Fruit fly (Drosophila melanogaster): ENCODE results near the gene CG6443.

The CG6443 gene

DNA sequence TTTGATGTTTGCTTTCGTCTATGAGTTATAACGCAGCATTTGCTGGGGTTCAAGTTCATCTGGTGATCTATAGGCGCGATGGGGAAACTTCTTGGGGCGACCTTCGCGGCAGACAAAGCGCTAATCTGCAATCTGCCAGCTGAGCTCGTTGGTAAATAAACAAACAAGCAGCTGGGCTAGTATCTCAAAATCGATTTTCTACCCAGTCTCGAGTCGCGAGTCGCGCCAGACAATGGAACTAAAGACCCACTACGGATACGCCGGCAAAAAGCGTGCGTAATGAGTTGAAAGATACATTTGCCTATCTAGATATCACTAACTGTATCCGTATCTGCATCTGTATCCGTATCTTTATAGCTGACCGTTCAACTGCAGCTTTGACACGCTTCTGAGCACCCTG, 24.8 kb downstream of the CG6443 start:
- TF ChIP-seq Myc (optimal IDR thresholded peaks at IDR 0.05) (no peak), insv (optimal IDR thresholded peaks at IDR 0.05) (no peak), ttk (optimal IDR thresholded peaks at IDR 0.05) (no peak), h (optimal IDR thresholded peaks at IDR 0.05) (no peak), Sin3A (optimal IDR thresholded peaks at IDR 0.05) (no peak), psq (optimal IDR thresholded peaks at IDR 0.05) (no peak)

DNA sequence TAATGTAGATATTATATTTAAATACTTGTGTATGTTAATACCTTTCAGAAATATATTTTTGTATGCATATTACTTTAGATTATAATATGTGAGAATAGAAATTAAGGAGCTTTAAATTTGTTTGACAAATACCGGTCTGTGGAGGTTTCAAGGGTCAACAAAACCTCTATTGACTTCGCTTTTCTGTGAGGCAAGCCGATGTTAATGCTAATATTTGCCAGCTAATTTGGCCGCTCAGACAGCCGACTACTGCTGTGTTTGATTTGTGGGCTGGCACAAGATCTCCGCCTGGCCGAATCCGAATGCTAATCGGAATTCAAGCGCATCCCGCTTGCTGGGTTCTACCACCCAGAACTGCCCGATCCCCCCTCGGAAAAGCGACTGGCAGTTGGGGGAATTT, 25.8 kb downstream of the CG6443 start:
- TF ChIP-seq Sin3A (optimal IDR thresholded peaks at IDR 0.05): no peak
- no peak for TF ChIP-seq h (optimal IDR thresholded peaks at IDR 0.05)

DNA sequence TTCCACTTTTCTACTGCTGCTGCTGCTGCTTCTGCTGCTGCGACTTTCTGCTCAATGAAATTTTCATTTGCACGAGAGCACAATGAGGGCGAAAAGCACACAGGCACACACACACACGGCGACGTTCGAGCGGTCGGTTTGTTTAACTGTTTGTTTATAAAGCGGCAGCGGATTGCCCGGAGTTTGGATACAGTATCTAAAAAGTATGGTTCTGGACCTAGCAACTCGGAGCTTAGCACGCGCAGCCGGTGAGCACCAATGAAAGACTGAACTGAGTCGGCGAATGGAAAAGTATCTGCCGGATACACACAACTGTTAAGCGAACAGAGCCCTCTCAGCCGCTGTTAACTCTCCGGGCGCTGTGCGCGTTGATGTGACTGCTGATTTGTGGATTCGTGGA, 27.3 kb downstream of the CG6443 start, which contains the start of gene CG17124:
Gene CG17124 (minus strand): TSS at position 277 of the 400 bp plus-strand sequence.
- no peak for TF ChIP-seq insv (optimal IDR thresholded peaks at IDR 0.05)
- no peak for TF ChIP-seq Sin3A (optimal IDR thresholded peaks at IDR 0.05)
- TF ChIP-seq psq (optimal IDR thresholded peaks at IDR 0.05): no peak
- no peak for TF ChIP-seq Myc (optimal IDR thresholded peaks at IDR 0.05)
- no peak for TF ChIP-seq h (optimal IDR thresholded peaks at IDR 0.05)
- TF ChIP-seq ttk (optimal IDR thresholded peaks at IDR 0.05): no peak

DNA sequence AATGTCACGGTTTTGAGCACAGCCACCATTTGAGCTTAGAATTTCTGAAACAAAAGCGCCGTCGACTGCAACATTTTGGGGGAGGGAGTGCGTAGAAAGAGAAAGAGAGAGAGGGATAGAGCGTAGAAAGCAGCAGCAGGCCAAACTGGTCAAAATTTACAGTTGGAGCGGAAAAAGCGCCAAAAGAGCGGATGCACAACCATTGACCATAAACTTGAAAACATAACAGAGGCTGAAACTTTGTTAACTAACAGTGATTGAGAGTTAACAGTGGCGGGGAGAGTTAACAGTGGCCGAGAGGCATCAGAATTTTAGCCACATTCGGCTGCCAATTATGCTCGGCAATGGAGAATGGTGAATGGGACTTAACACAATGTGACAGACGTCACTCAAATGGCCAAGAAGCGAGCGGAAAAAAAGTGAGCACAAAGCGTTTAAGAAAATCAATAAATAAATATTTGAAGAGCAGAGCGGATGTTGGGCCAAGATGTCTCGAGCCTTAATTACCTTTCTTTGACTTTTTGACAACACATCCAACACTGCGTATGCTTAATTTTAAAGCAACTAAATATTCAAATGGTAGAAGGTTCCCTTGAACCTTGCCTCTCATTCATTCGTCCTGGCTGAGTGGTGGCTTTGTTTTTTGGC, 28.4 kb downstream of the CG6443 start:
- TF ChIP-seq insv (optimal IDR thresholded peaks at IDR 0.05) (no peak), psq (optimal IDR thresholded peaks at IDR 0.05) (no peak), Myc (optimal IDR thresholded peaks at IDR 0.05) (no peak), h (optimal IDR thresholded peaks at IDR 0.05) (no peak), ttk (optimal IDR thresholded peaks at IDR 0.05) (no peak), Sin3A (optimal IDR thresholded peaks at IDR 0.05) (no peak)

DNA sequence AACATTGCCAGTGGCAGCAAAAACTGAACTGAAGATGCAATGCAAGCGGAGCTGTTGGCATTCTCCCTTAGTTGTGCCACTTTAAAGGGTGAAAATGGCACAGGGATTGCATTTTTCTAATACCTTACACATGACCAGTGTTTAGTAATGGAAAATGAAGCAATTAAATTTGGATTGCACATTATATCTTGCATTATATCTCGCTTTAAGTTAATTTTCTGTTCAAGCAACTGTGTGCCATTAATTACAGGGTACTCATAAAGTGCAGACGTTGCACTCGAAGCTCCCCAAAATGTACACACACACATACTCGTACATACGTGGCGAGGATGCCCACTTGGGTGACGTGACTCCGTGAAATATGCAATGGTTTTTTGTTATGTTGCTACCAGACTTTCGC, 30.8 kb downstream of the CG6443 start:
- no peak for TF ChIP-seq psq (optimal IDR thresholded peaks at IDR 0.05)
- no peak for TF ChIP-seq h (optimal IDR thresholded peaks at IDR 0.05)
- no peak for TF ChIP-seq ttk (optimal IDR thresholded peaks at IDR 0.05)
- TF ChIP-seq Myc (optimal IDR thresholded peaks at IDR 0.05): no peak
- TF ChIP-seq insv (optimal IDR thresholded peaks at IDR 0.05): no peak

DNA sequence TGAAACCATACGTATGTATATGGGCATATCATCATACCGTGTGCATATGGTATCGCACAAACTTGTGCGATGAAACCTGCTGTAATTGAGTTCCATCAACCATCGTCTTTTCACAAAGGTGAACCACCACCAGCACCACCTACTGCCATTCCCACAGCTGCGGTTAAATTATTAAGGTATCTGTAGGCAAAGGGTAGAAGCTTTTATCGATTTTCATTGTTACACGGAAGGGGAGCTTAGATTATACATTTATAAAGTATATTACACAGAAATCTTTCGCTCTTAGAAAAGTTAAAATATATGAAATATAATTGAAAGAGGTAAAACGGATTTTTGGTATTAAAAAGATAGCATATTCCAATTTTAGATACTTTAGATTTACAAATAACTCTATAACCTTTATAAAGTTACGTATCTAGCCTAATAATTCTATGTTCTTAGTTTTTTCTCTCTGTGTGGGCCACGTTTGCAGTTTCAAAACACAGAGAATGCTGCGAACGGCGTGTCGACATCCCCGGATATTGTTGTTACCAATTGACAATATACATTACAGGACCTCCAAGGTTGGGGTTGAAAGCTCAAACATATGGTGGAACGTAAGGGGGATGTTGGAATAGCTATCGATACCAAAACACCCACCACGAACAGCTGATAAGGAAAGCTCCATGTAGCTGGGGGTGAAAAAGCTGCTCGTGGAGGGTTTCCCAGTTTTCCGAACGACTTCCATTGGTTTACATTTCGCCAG, 31.8 kb downstream of the CG6443 start, which contains the start of gene CG6495:
Gene CG6495 (plus strand): TSS at position 695 of the 745 bp plus-strand sequence.
- TF ChIP-seq insv (optimal IDR thresholded peaks at IDR 0.05): no peak
- no peak for TF ChIP-seq psq (optimal IDR thresholded peaks at IDR 0.05)
- TF ChIP-seq h (optimal IDR thresholded peaks at IDR 0.05): no peak
- TF ChIP-seq Sin3A (optimal IDR thresholded peaks at IDR 0.05): no peak
- TF ChIP-seq Myc (optimal IDR thresholded peaks at IDR 0.05): no peak
- TF ChIP-seq ttk (optimal IDR thresholded peaks at IDR 0.05): no peak

DNA sequence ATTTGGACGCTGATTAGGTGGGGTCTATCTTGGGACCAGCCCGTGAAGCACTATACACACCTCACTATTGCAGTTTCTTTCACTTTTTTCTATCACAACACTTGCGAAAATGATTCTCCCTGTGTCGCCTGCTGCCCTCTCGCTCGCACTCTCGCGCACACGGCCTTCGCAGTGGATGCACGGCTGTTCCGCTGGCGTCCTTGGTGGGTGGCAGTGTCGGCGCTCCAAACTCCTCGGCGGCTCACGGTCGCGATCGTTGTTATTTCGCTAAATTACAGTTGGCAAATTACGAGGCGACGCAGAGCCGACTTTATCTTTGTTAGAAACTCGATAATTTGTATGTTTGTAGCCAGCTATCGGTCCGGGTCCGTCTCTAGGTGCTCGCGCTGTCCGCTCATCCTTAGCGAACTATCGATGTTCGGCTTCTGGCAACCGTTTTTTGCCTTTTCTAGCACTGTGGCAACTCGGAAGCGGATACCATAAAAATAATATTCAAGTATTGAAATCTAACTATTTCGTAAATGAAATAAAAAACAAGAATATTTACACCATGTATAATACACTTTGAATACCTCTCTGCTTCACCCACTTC, 38.9 kb downstream of the CG6443 start, which contains the start of gene Ubc2:
Gene Ubc2 (minus strand): TSS at position 410 of the 592 bp plus-strand sequence.
- no peak for TF ChIP-seq ttk (optimal IDR thresholded peaks at IDR 0.05)
- TF ChIP-seq psq (optimal IDR thresholded peaks at IDR 0.05): no peak
- TF ChIP-seq Myc (optimal IDR thresholded peaks at IDR 0.05): no peak
- TF ChIP-seq h (optimal IDR thresholded peaks at IDR 0.05): no peak
- TF ChIP-seq insv (optimal IDR thresholded peaks at IDR 0.05): no peak
- TF ChIP-seq Sin3A (optimal IDR thresholded peaks at IDR 0.05): no peak

DNA sequence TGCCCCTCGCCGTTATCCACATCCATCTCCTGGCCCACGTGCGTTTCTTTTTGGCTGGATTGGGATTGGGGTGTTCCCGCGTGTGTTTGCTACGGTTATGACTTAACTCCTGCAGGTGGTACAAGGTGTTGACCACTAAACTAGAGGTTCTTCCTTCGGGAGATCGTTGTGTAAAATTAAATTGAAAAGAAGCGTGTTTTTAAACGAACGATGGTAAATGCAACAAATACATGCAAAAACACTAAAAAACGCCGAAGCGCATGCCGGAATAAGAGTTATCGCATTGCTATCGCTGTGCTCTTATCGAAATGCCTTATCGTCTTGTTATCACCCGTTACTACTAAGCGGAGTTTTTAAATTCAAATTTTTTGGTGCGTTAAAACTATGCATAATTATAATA, 40.9 kb downstream of the CG6443 start, which contains the start of gene CG6724:
Gene CG6724 (minus strand): TSS at position 245 of the 400 bp plus-strand sequence.
- TF ChIP-seq h (optimal IDR thresholded peaks at IDR 0.05): no peak
- TF ChIP-seq Sin3A (optimal IDR thresholded peaks at IDR 0.05): no peak
- no peak for TF ChIP-seq Myc (optimal IDR thresholded peaks at IDR 0.05)
- no peak for TF ChIP-seq psq (optimal IDR thresholded peaks at IDR 0.05)
- no peak for TF ChIP-seq insv (optimal IDR thresholded peaks at IDR 0.05)
- no peak for TF ChIP-seq ttk (optimal IDR thresholded peaks at IDR 0.05)

DNA sequence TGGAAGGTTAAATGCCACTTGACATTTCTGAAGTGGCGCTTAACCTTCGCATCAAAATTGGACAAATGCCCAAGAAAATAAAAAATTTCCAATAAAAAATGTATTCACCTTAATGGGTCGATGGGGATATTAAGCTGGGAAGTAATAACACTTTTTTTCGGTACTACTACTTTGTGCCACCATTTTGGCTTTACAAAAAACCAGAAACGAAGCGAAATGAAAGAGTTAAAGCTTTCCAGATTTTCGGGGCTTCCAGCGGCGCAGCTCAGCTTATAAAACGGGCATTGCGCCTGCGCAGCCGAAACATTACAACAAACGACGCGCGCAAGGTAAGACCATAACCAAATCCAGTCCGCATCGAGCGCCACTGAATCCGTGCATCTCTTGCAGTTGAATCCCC, 41.8 kb downstream of the CG6443 start, which contains the start of gene CG17127:
Gene CG17127 (plus strand): TSS at position 301 of the 400 bp plus-strand sequence.
- TF ChIP-seq h (optimal IDR thresholded peaks at IDR 0.05) (no peak), Myc (optimal IDR thresholded peaks at IDR 0.05) (no peak), Sin3A (optimal IDR thresholded peaks at IDR 0.05) (no peak), ttk (optimal IDR thresholded peaks at IDR 0.05) (no peak), psq (optimal IDR thresholded peaks at IDR 0.05) (no peak), insv (optimal IDR thresholded peaks at IDR 0.05) (no peak)

DNA sequence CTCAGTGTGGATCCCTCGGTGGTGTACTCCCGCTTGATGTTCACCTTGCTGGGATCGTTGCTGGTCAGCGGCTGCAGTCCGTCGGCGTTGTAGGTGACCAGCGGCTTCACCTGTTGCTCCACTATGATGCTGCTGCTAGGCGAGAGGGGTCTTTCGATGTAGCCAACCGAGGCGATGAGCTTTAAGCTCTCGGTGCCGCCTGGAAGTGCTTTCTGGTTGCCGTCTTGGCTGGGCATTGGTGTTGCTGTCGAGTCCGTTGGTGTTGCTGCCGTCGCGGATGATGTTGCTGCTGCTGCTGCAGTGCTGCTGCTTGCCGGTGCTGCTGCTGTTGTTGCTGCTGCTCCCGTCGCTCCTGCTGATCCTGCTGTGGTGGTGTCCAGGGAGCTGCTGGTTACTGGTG, 45.3 kb downstream of the CG6443 start:
- TF ChIP-seq insv (optimal IDR thresholded peaks at IDR 0.05): no peak
- TF ChIP-seq ttk (optimal IDR thresholded peaks at IDR 0.05): no peak
- no peak for TF ChIP-seq h (optimal IDR thresholded peaks at IDR 0.05)
- no peak for TF ChIP-seq Sin3A (optimal IDR thresholded peaks at IDR 0.05)
- no peak for TF ChIP-seq Myc (optimal IDR thresholded peaks at IDR 0.05)
- no peak for TF ChIP-seq psq (optimal IDR thresholded peaks at IDR 0.05)

Measured in Kc167 (cell line).